Worm (Caenorhabditis elegans): ENCODE data around the gene abu-15.

DNA sequence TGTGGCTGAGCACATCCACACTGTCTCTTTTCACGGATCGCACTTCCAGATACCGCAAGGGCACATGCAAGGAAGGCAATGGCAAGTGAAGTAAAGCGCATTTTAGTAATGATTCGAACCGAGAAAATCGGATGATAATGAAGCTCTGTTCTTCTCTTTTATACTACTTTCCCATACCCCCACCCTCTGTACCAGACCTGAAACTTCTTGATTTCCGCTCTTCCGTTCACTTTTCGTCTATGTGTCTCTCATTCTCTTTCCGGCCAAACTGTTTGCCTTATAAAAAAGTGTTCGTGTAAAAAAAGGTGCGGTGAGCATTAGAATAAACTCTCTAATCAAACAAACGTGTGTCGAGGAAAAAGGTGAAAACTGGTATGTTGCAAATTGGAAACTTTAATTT lies 3.4 kb downstream of the abu-15 start, which contains the start of gene abu-6:
- TF ChIP-seq mdl-1 (tag; optimal IDR thresholded peaks at IDR 0.05) (no peak), fkh-10 (GFP tag; optimal IDR thresholded peaks at IDR 0.05) (no peak), egl-27 (tag; optimal IDR thresholded peaks at IDR 0.05) (no peak), nhr-28 (tag; optimal IDR thresholded peaks at IDR 0.05) (no peak), nhr-12 (tag; optimal IDR thresholded peaks at IDR 0.05) (no peak), pha-4 (tag; optimal IDR thresholded peaks at IDR 0.05) (no peak), unc-62 (GFP tag; optimal IDR thresholded peaks at IDR 0.05) (no peak)
